Fruit fly (Drosophila melanogaster): ENCODE results near the gene Pi3K92E.

- TF ChIP-seq fd96Ca (GFP tag; IDR thresholded peaks at IDR 0.05): peak; percentile 80
- peak; percentile 58 for TF ChIP-seq CG9948 (tag; optimal IDR thresholded peaks at IDR 0.05)
- no peak for TF ChIP-seq CG8301 (tag; optimal IDR thresholded peaks at IDR 0.05)
Observed at dm6 chr3R:20633984-20634446, 517 bp downstream of the Pi3K92E start.
